Worm (Caenorhabditis elegans) whole organism, L1 larva: ENCODE data around the gene lrr-1.

Source experiments
- C16A3.4 ChIP-seq: fragments of 150-350 bp; optimal IDR thresholded peaks from 2 replicates; lab custom pipeline; 2014; ENCODE audit warnings: missing biosample characterization, missing genetic modification characterization
- F16B12.6 ChIP-seq: fragments of 150-350 bp; optimal IDR thresholded peaks from 2 replicates; lab custom pipeline; 2014; ENCODE audit warnings: missing biosample characterization, missing genetic modification characterization
- Y116A8C.19 ChIP-seq: sonication (generic microtip); optimal IDR thresholded peaks from 2 replicates; lab custom pipeline; 2016; ENCODE audit warnings: missing compliant biosample characterization, missing genetic modification characterization, borderline replicate concordance
- aha-1 ChIP-seq: fragments of 150-350 bp; optimal IDR thresholded peaks from 2 replicates; lab custom pipeline; 2014; ENCODE audit warnings: missing biosample characterization, missing genetic modification characterization
- ceh-88 ChIP-seq: fragments of 200-800 bp; sonication (Bioruptor generic); IDR thresholded peaks from 2 replicates; pipeline ENCODE4 v1.3.6; 2022; ENCODE audit warnings: missing genetic modification characterization, missing compliant biosample characterization
- ceh-90 ChIP-seq: sonication (generic microtip); optimal IDR thresholded peaks from 2 replicates; lab custom pipeline; 2016; ENCODE audit warnings: missing genetic modification characterization, missing compliant biosample characterization
- ces-1 ChIP-seq: fragments of 150-350 bp; optimal IDR thresholded peaks from 2 replicates; lab custom pipeline; 2014; ENCODE audit warnings: missing biosample characterization, missing genetic modification reagents, missing genetic modification characterization
- dpl-1 ChIP-seq, 3 experiments: fragments of 150-350 bp in 2 of 3; sonication (generic microtip) in 1 of 3; optimal IDR thresholded peaks; 2 replicates each; lab custom pipeline; 2014 to 2017; ENCODE audit warnings: missing biosample characterization in 3 of 3, missing genetic modification characterization in 3 of 3, missing genetic modification reagents in 3 of 3
- dsc-1 ChIP-seq: sonication (generic microtip); optimal IDR thresholded peaks from 2 replicates; lab custom pipeline; 2016; ENCODE audit warnings: mild to moderate bottlenecking, missing genetic modification characterization, missing compliant biosample characterization
- efl-1 ChIP-seq, 4 experiments: fragments of 150-350 bp; optimal IDR thresholded peaks in 3 of 4; peaks in 1 of 4; 1 replicate in 1 of 4; 2 replicates in 3 of 4; lab custom pipeline; 2014; ENCODE audit warnings: missing biosample characterization in 2 of 4, missing genetic modification characterization in 2 of 4, missing genetic modification reagents in 2 of 4
- efl-3 ChIP-seq: fragments of 200-800 bp; sonication (Bioruptor generic); optimal IDR thresholded peaks from 2 replicates; lab custom pipeline; 2018; ENCODE audit warnings: mild to moderate bottlenecking, missing genetic modification characterization, missing compliant biosample characterization
- egl-13 ChIP-seq: sonication (generic microtip); optimal IDR thresholded peaks from 2 replicates; lab custom pipeline; 2016; ENCODE audit warnings: missing genotype, missing genetic modification reagents, missing genetic modification characterization, missing compliant biosample characterization
- elt-2 ChIP-seq: sonication (generic microtip); optimal IDR thresholded peaks from 2 replicates; lab custom pipeline; 2016; ENCODE audit warnings: missing genetic modification characterization, mild to moderate bottlenecking, inconsistent platforms, missing compliant biosample characterization, missing genetic modification reagents
- elt-3 ChIP-seq, 6 experiments: fragments of 150-350 bp in 1 of 6; sonication (generic microtip); optimal IDR thresholded peaks; 2 replicates each; lab custom pipeline; 2017 to 2018; ENCODE audit warnings: missing biosample characterization in 6 of 6, missing genetic modification characterization in 6 of 6, inconsistent platforms in 1 of 6
- fkh-4 ChIP-seq: sonication (generic microtip); optimal IDR thresholded peaks from 2 replicates; lab custom pipeline; 2016; ENCODE audit warnings: missing compliant biosample characterization, missing genetic modification characterization, borderline replicate concordance
- fkh-8 ChIP-seq: sonication (generic microtip); optimal IDR thresholded peaks from 2 replicates; lab custom pipeline; 2016; ENCODE audit warnings: mild to moderate bottlenecking, missing genetic modification characterization, missing compliant biosample characterization
- fos-1 ChIP-seq: fragments of 150-350 bp; optimal IDR thresholded peaks from 2 replicates; lab custom pipeline; 2014; ENCODE audit warnings: missing biosample characterization, missing genetic modification characterization
- grh-1 ChIP-seq: fragments of 200-800 bp; sonication (Bioruptor generic); IDR thresholded peaks from 2 replicates; pipeline ENCODE4 v1.3.6; 2022; ENCODE audit warnings: missing genetic modification reagents, missing genetic modification characterization, missing compliant biosample characterization
- hlh-17 ChIP-seq: fragments of 200-800 bp; sonication (Bioruptor generic); optimal IDR thresholded peaks from 2 replicates; lab custom pipeline; 2018; ENCODE audit warnings: missing genetic modification characterization, mild to moderate bottlenecking, missing compliant biosample characterization, moderate library complexity, borderline replicate concordance
- hlh-4 ChIP-seq: sonication (generic microtip); optimal IDR thresholded peaks from 2 replicates; lab custom pipeline; 2016; ENCODE audit warnings: mild to moderate bottlenecking, missing genetic modification characterization, missing compliant biosample characterization
- jun-1 ChIP-seq: fragments of 150-350 bp; optimal IDR thresholded peaks from 2 replicates; lab custom pipeline; 2014; ENCODE audit warnings: missing biosample characterization, missing genetic modification reagents, missing genetic modification characterization
- lin-13 ChIP-seq: fragments of 150-350 bp; optimal IDR thresholded peaks from 2 replicates; lab custom pipeline; 2014; ENCODE audit warnings: missing biosample characterization, missing genetic modification reagents, missing genetic modification characterization
- lin-35 ChIP-seq, 2 experiments: fragments of 150-350 bp; optimal IDR thresholded peaks; 2 replicates each; lab custom pipeline; 2014; ENCODE audit warnings: missing biosample characterization in 2 of 2, missing genetic modification characterization in 2 of 2, missing genetic modification reagents in 2 of 2
- lin-39 ChIP-seq: fragments of 150-350 bp; optimal IDR thresholded peaks from 2 replicates; lab custom pipeline; 2014; ENCODE audit warnings: missing biosample characterization, missing genetic modification reagents, missing genetic modification characterization
- lsy-2 ChIP-seq, 2 experiments: fragments of 150-350 bp; optimal IDR thresholded peaks; 2 replicates each; lab custom pipeline; 2014; ENCODE audit warnings: missing biosample characterization in 2 of 2, missing genetic modification characterization in 2 of 2
- mab-9 ChIP-seq: fragments of 200-800 bp; sonication (Bioruptor generic); IDR thresholded peaks from 2 replicates; pipeline ENCODE4 v1.3.6; 2022; ENCODE audit warnings: missing genetic modification reagents, missing genetic modification characterization, missing compliant biosample characterization
- mdl-1 ChIP-seq, 2 experiments: fragments of 150-350 bp; optimal IDR thresholded peaks; 2 replicates each; lab custom pipeline; 2014 to 2017; ENCODE audit warnings: missing biosample characterization in 2 of 2, missing genetic modification characterization in 2 of 2, inconsistent platforms in 1 of 2
- mep-1 ChIP-seq: fragments of 150-350 bp; optimal IDR thresholded peaks from 2 replicates; lab custom pipeline; 2014; ENCODE audit warnings: missing biosample characterization, missing genetic modification characterization
- nhr-19 ChIP-seq: fragments of 200-800 bp; sonication (Bioruptor generic); conservative IDR thresholded peaks from 2 replicates; pipeline ENCODE4 v1.3.6; 2022; ENCODE audit warnings: missing genetic modification characterization, missing compliant biosample characterization
- nhr-28 ChIP-seq: fragments of 150-350 bp; optimal IDR thresholded peaks from 2 replicates; lab custom pipeline; 2014; ENCODE audit warnings: missing biosample characterization, missing genetic modification characterization
- nhr-47 ChIP-seq: sonication (generic microtip); optimal IDR thresholded peaks from 2 replicates; lab custom pipeline; 2016; ENCODE audit warnings: mild to moderate bottlenecking, missing genetic modification characterization, moderate library complexity, missing compliant biosample characterization
- nhr-76 ChIP-seq: sonication (generic microtip); optimal IDR thresholded peaks from 2 replicates; lab custom pipeline; 2017; ENCODE audit warnings: missing biosample characterization, missing genetic modification characterization
- nhr-77 ChIP-seq: fragments of 150-350 bp; optimal IDR thresholded peaks from 2 replicates; lab custom pipeline; 2014; ENCODE audit warnings: missing biosample characterization, missing genetic modification characterization
- nhr-85 ChIP-seq: sonication (generic microtip); peaks from one replicate; lab custom pipeline; 2016; ENCODE audit warnings: missing genetic modification characterization, inconsistent platforms, missing compliant biosample characterization
- pax-3 ChIP-seq: fragments of 200-800 bp; sonication (Bioruptor generic); optimal IDR thresholded peaks from 2 replicates; lab custom pipeline; 2018; ENCODE audit warnings: mild to moderate bottlenecking, missing genetic modification characterization, moderate library complexity, missing compliant biosample characterization
- pqm-1 ChIP-seq: sonication (generic microtip); optimal IDR thresholded peaks from 3 replicates; lab custom pipeline; 2017; ENCODE audit warnings: missing biosample characterization, missing genetic modification characterization
- snu-23 ChIP-seq: sonication (generic microtip); optimal IDR thresholded peaks from 2 replicates; lab custom pipeline; 2016; ENCODE audit warnings: missing genetic modification characterization, missing compliant biosample characterization
- sox-4 ChIP-seq: sonication (generic microtip); optimal IDR thresholded peaks from 2 replicates; lab custom pipeline; 2016; ENCODE audit warnings: missing genetic modification characterization, missing compliant biosample characterization
- sptf-1 ChIP-seq: fragments of 150-350 bp; optimal IDR thresholded peaks from 2 replicates; lab custom pipeline; 2014; ENCODE audit warnings: missing biosample characterization, missing genetic modification characterization
- sup-37 ChIP-seq: fragments of 200-800 bp; sonication (Bioruptor generic); optimal IDR thresholded peaks from 2 replicates; lab custom pipeline; 2018; ENCODE audit warnings: mild to moderate bottlenecking, missing genetic modification characterization, missing compliant biosample characterization
- tbx-2 ChIP-seq: sonication (generic microtip); optimal IDR thresholded peaks from 2 replicates; lab custom pipeline; 2016; ENCODE audit warnings: missing genetic modification characterization, missing compliant biosample characterization
- unc-30 ChIP-seq: sonication (generic microtip); optimal IDR thresholded peaks from 2 replicates; lab custom pipeline; 2017; ENCODE audit warnings: missing biosample characterization, missing genetic modification characterization
- unc-86 ChIP-seq: sonication (generic microtip); optimal IDR thresholded peaks from 2 replicates; lab custom pipeline; 2016; ENCODE audit warnings: missing genetic modification characterization, missing compliant biosample characterization
- zag-1 ChIP-seq: fragments of 150-350 bp; optimal IDR thresholded peaks from 2 replicates; lab custom pipeline; 2014; ENCODE audit warnings: missing biosample characterization, missing genetic modification characterization
- zip-4 ChIP-seq: fragments of 200-800 bp; sonication (Bioruptor generic); optimal IDR thresholded peaks from 2 replicates; lab custom pipeline; 2018; ENCODE audit warnings: mild to moderate bottlenecking, missing genetic modification characterization, moderate library complexity, missing compliant biosample characterization
- ztf-11 ChIP-seq, 2 experiments: sonication (generic microtip); optimal IDR thresholded peaks; 2 replicates each; lab custom pipeline; 2016 to 2017; ENCODE audit warnings: missing genetic modification characterization in 2 of 2, missing biosample characterization in 1 of 2, missing compliant biosample characterization in 1 of 2

Gene lrr-1

ce11 chrII:5057315-5057714 is 21.1 kb upstream of the lrr-1 start (continued):
- TF ChIP-seq jun-1 (tag; lab: Kevin White, UChicago), result no peak
- peak in 1 of 6 experiments; percentile 59 for TF ChIP-seq elt-3 (tag; optimal IDR thresholded peaks at IDR 0.05; lab: Kevin White, UChicago)
- TF ChIP-seq hlh-17 (GFP tag; lab: Kevin White, UChicago), result no peak
- TF ChIP-seq elt-2 (tag; lab: Kevin White, UChicago), result peak; percentile 89
- peak in 1 of 2 experiments; percentile 60 for TF ChIP-seq mdl-1 (tag; optimal IDR thresholded peaks at IDR 0.05; lab: Kevin White, UChicago)
- TF ChIP-seq fkh-8 (tag; lab: Kevin White, UChicago), result no peak
- peak; percentile 23 for TF ChIP-seq nhr-77 (tag; lab: Kevin White, UChicago)
- peak; percentile 54 for TF ChIP-seq tbx-2 (tag; lab: Kevin White, UChicago)
- TF ChIP-seq, all 84 proteins: peak for 35

ce11 chrII:5056254-5056653 is 20.0 kb upstream of the lrr-1 start:
- TF ChIP-seq sox-4 (no peak), tbx-2 (tag; lab: Kevin White, UChicago) (no peak), unc-86 (tag; lab: Kevin White, UChicago) (no peak), snu-23 (GFP tag; lab: Kevin White, UChicago) (no peak), lin-39 (no peak), elt-2 (tag; lab: Kevin White, UChicago) (no peak), zag-1 (no peak), nhr-77 (tag; lab: Kevin White, UChicago) (peak; percentile 7), sptf-1 (tag; lab: Kevin White, UChicago) (no peak), lsy-2 (tag; optimal IDR thresholded peaks at IDR 0.05; lab: Kevin White, UChicago) (peak in 1 of 2 experiments; percentile 2), dsc-1 (tag; lab: Kevin White, UChicago) (peak; percentile 0), efl-1 (optimal IDR thresholded peaks at IDR 0.05; lab: Kevin White, UChicago) (no peak), efl-1 (GFP tag; optimal IDR thresholded peaks at IDR 0.05 in 1 of 2; lab: Kevin White, UChicago) (peak in 1 of 2 experiments; percentile 92), nhr-85 (tag; lab: Kevin White, UChicago) (peak; percentile 47)

- no peak for TF ChIP-seq nhr-28
- TF ChIP-seq efl-1 (optimal IDR thresholded peaks at IDR 0.05; lab: Kevin White, UChicago), result peak; percentile 95 to 96
- peak; percentile 93 to 99 for TF ChIP-seq efl-1 (GFP tag; optimal IDR thresholded peaks at IDR 0.05 in 1 of 2; lab: Kevin White, UChicago)
- peak; percentile 17 for TF ChIP-seq zag-1
- peak; percentile 94 for TF ChIP-seq nhr-47 (tag; lab: Kevin White, UChicago)
- peak; percentile 51 for TF ChIP-seq sup-37 (GFP tag; lab: Kevin White, UChicago)
- TF ChIP-seq hlh-4 (tag; lab: Kevin White, UChicago), result no peak
- TF ChIP-seq ceh-88, result peak; percentile 82
- no peak for TF ChIP-seq efl-3 (GFP tag; lab: Kevin White, UChicago)
- TF ChIP-seq mdl-1 (tag; optimal IDR thresholded peaks at IDR 0.05; lab: Kevin White, UChicago), result peak in 1 of 2 experiments; percentile 90
- TF ChIP-seq mep-1 (tag; lab: Kevin White, UChicago), result peak; percentile 95
- TF ChIP-seq pqm-1 (tag; lab: Kevin White, UChicago), result no peak
- TF ChIP-seq ces-1 (GFP tag; lab: Kevin White, UChicago), result no peak
- TF ChIP-seq ceh-90 (tag; lab: Kevin White, UChicago), result no peak
- peak; percentile 69 for TF ChIP-seq egl-13 (tag; lab: Kevin White, UChicago)
- TF ChIP-seq fos-1, result peak; percentile 86
- peak; percentile 95 to 98 for TF ChIP-seq lin-35 (GFP tag; optimal IDR thresholded peaks at IDR 0.05; lab: Kevin White, UChicago)
- peak; percentile 98 for TF ChIP-seq C16A3.4 (tag; lab: Kevin White, UChicago)
- TF ChIP-seq aha-1, result peak; percentile 36
- TF ChIP-seq nhr-76, result no peak
- TF ChIP-seq dpl-1 (GFP tag; optimal IDR thresholded peaks at IDR 0.05; lab: Kevin White, UChicago), result peak; percentile 93 to 94 (median 94)
- peak; percentile 75 for TF ChIP-seq F16B12.6
- no peak for TF ChIP-seq unc-30 (tag; lab: Kevin White, UChicago)
- peak; percentile 78 for TF ChIP-seq zip-4 (GFP tag; lab: Kevin White, UChicago)
- TF ChIP-seq elt-3 (tag; optimal IDR thresholded peaks at IDR 0.05; lab: Kevin White, UChicago), result peak; percentile 5 to 98 (median 78)
- TF ChIP-seq ztf-11 (tag; optimal IDR thresholded peaks at IDR 0.05; lab: Kevin White, UChicago), result peak in 1 of 2 experiments; percentile 78
- TF ChIP-seq lin-39, result peak; percentile 82
- peak; percentile 54 for TF ChIP-seq fkh-4 (tag; lab: Kevin White, UChicago)
- TF ChIP-seq pax-3, result peak; percentile 81
- TF ChIP-seq nhr-19 (GFP tag; lab: Robert Waterston, UW), result peak; percentile 93
- peak; percentile 92 for TF ChIP-seq grh-1 (GFP tag; lab: Robert Waterston, UW)
- TF ChIP-seq Y116A8C.19, result no peak
- TF ChIP-seq mab-9 (GFP tag; lab: Robert Waterston, UW), result peak; percentile 53; the same call in 1 of the 2 replicates
- TF ChIP-seq lin-13 (GFP tag; lab: Kevin White, UChicago), result peak; percentile 93
- TF ChIP-seq nhr-85 (tag; lab: Kevin White, UChicago), result peak; percentile 96
Observed at ce11 chrII:5055129-5055666, 19.0 kb upstream of the lrr-1 start, which contains the start of the genes ify-1 and rpl-22. Gene ify-1 (minus strand): TSS chrII:5055179. Gene rpl-22 (plus strand): TSS chrII:5055616.
